Worm (Caenorhabditis elegans) whole organism, L1 larva: ENCODE results near the gene F10E7.2.

Source experiments
- aly-2 ChIP-seq: fragments of 150-350 bp; optimal IDR thresholded peaks from 2 replicates; lab custom pipeline; 2014; ENCODE audit warnings: missing biosample characterization, missing genetic modification characterization
- ceh-8 ChIP-seq: fragments of 200-800 bp; sonication (Bioruptor generic); optimal IDR thresholded peaks from 2 replicates; lab custom pipeline; 2018; ENCODE audit warnings: mild to moderate bottlenecking, missing genetic modification characterization, moderate library complexity, missing compliant biosample characterization
- elt-2 ChIP-seq: sonication (generic microtip); optimal IDR thresholded peaks from 2 replicates; lab custom pipeline; 2016; ENCODE audit warnings: missing genetic modification characterization, mild to moderate bottlenecking, inconsistent platforms, missing compliant biosample characterization, missing genetic modification reagents
- elt-3 ChIP-seq, 6 experiments: fragments of 150-350 bp in 1 of 6; sonication (generic microtip); optimal IDR thresholded peaks; 2 replicates each; lab custom pipeline; 2017 to 2018; ENCODE audit warnings: missing biosample characterization in 6 of 6, missing genetic modification characterization in 6 of 6, inconsistent platforms in 1 of 6
- fos-1 ChIP-seq: fragments of 150-350 bp; optimal IDR thresholded peaks from 2 replicates; lab custom pipeline; 2014; ENCODE audit warnings: missing biosample characterization, missing genetic modification characterization
- nhr-12 ChIP-seq: sonication (generic microtip); optimal IDR thresholded peaks from 2 replicates; lab custom pipeline; 2017; ENCODE audit warnings: missing biosample characterization, missing genetic modification characterization
- nhr-28 ChIP-seq: fragments of 150-350 bp; optimal IDR thresholded peaks from 2 replicates; lab custom pipeline; 2014; ENCODE audit warnings: missing biosample characterization, missing genetic modification characterization
- pag-3 ChIP-seq: sonication (generic microtip); optimal IDR thresholded peaks from 2 replicates; lab custom pipeline; 2017; ENCODE audit warnings: missing genetic modification characterization, mild to moderate bottlenecking, missing compliant biosample characterization, antibody characterized with exemption, borderline replicate concordance; ENCODE audit not compliant: insufficient read depth
- pqm-1 ChIP-seq: sonication (generic microtip); optimal IDR thresholded peaks from 3 replicates; lab custom pipeline; 2017; ENCODE audit warnings: missing biosample characterization, missing genetic modification characterization
- skn-1 ChIP-seq: fragments of 150-350 bp; optimal IDR thresholded peaks from 2 replicates; lab custom pipeline; 2014; ENCODE audit warnings: missing biosample characterization, missing genetic modification characterization
- tbx-2 ChIP-seq: sonication (generic microtip); optimal IDR thresholded peaks from 2 replicates; lab custom pipeline; 2016; ENCODE audit warnings: missing genetic modification characterization, missing compliant biosample characterization
- unc-62 ChIP-seq: fragments of 150-350 bp; optimal IDR thresholded peaks from 2 replicates; lab custom pipeline; 2014; ENCODE audit warnings: missing biosample characterization, missing genetic modification reagents, missing genetic modification characterization
- vab-15 ChIP-seq: sonication (generic microtip); optimal IDR thresholded peaks from 2 replicates; lab custom pipeline; 2017; ENCODE audit warnings: missing genotype, mild to moderate bottlenecking, missing genetic modification characterization, missing compliant biosample characterization

ce11 chrII:7119525-7119924, 2.5 kb upstream of the F10E7.2 start:
- TF ChIP-seq pag-3 (tag; lab: Kevin White, UChicago): no peak
- TF ChIP-seq elt-2 (tag; lab: Kevin White, UChicago): no peak
- TF ChIP-seq ceh-8 (GFP tag; lab: Kevin White, UChicago): no peak
- TF ChIP-seq tbx-2 (tag; lab: Kevin White, UChicago): no peak
- TF ChIP-seq pqm-1: no peak
- TF ChIP-seq unc-62 (GFP tag; lab: Kevin White, UChicago): no peak
- no peak for TF ChIP-seq fos-1 (tag; lab: Kevin White, UChicago)
- no peak for TF ChIP-seq nhr-12 (tag; lab: Kevin White, UChicago)
- no peak for TF ChIP-seq aly-2 (tag; lab: Kevin White, UChicago)
- TF ChIP-seq vab-15: no peak
- no peak for TF ChIP-seq nhr-28 (tag; lab: Kevin White, UChicago)
- no peak for TF ChIP-seq skn-1 (tag; lab: Kevin White, UChicago)
- TF ChIP-seq elt-3 (tag; optimal IDR thresholded peaks at IDR 0.05; lab: Kevin White, UChicago): no peak
